Worm (Caenorhabditis elegans) whole organism, L4 larva: Measurements from ENCODE around the gene H20E11.1.

Experiments used
- aly-2 ChIP-seq: sonication (generic microtip); optimal IDR thresholded peaks from 2 replicates; lab custom pipeline; 2018; ENCODE audit warnings: missing biosample characterization, missing genetic modification characterization
- lin-39 ChIP-seq: fragments of 150-350 bp; optimal IDR thresholded peaks from 2 replicates; lab custom pipeline; 2014; ENCODE audit warnings: missing biosample characterization, missing genetic modification reagents, missing genetic modification characterization

ce11 chrIV:6842470-6843008 is 12.6 kb downstream of the H20E11.1 start, which contains the start of gene lip-1:
- TF ChIP-seq aly-2 (no peak), lin-39 (tag; lab: Kevin White, UChicago) (no peak)
